Worm (Caenorhabditis elegans) whole organism, dauer: ENCODE results near the gene fbxa-96.

Experiments used
- unc-62 ChIP-seq: sonication (generic microtip); optimal IDR thresholded peaks from 2 replicates; lab custom pipeline; 2017; ENCODE audit warnings: missing biosample characterization, missing genetic modification reagents, missing genetic modification characterization

The fbxa-96 gene

ce11 chrX:15041340-15041739 lies 18.9 kb downstream of the fbxa-96 start:
- no peak for TF ChIP-seq unc-62 (GFP tag; lab: Kevin White, UChicago)

ce11 chrX:15040552-15041080 lies 19.6 kb downstream of the fbxa-96 start, which contains the start of gene C18B12.4:
TSS of gene C18B12.4 (minus strand) at chrX:15040602.
- TF ChIP-seq unc-62 (GFP tag; lab: Kevin White, UChicago), result no peak

DNA sequence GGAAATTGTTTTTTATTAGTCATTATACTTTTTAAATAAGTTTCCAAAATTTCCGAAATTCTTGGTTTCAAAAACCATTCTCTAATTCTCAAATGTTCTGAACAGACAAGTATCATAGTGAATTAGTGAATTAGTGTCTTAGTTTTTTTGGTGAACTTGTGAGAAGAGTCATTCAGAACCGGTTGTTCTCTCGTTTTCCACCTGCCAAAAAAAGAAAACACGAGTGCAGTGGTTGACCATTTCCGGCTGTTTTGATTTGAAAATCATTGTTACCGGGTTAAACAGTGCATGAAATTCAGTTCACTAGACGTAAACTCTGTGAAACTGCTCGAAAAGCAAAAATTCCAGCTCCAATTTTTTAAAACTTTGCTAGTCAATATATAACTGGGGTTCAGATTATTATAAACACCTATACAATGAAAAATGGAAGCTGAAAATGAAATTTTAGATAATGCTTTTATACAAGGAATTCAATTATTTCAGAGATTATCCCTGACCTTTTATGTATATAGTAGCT lies 20.4 kb downstream of the fbxa-96 start:
- TF ChIP-seq unc-62 (GFP tag; lab: Kevin White, UChicago), result no peak

ce11 chrX:15039029-15039695 lies 21.0 kb downstream of the fbxa-96 start:
- no peak for TF ChIP-seq unc-62 (GFP tag; lab: Kevin White, UChicago)

DNA sequence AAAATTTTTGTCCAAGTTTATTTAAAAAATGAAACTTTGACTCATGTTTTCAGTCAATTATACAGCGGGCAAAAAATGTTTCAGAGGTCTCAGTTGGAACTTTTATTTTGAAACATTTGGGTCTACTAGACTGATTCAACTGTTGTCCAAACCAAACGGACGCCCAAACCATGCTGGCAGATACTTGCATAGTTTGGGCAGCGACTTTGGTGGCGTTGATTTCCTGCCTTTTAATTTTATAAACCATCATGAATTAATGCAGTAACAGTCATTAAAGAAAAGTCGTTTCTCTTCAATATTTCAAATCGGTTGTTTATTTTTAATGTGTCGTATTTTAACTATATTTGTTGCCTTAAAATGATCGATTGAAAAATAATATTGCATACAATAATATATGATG lies 23.9 kb downstream of the fbxa-96 start:
- TF ChIP-seq unc-62 (GFP tag; lab: Kevin White, UChicago), result no peak

DNA sequence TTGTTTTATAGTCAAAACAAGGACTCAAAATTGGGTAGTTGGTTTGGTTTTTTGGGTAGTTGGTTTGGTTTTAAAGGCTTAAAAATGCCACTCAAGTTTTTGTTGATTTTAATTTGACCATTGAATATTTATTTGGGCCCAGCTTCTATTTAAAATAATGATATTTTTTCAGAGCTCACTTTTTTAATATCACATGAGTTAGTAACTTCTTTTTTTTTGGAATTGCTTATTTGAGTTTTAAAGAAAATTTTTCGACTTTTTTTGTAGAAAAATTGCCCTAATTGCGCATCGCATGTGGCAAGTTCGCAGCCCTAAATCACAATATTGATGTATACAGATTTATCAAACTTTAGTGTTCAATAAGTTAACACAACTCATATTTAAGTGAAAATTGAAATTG lies 24.5 kb downstream of the fbxa-96 start:
- no peak for TF ChIP-seq unc-62 (GFP tag; lab: Kevin White, UChicago)

DNA sequence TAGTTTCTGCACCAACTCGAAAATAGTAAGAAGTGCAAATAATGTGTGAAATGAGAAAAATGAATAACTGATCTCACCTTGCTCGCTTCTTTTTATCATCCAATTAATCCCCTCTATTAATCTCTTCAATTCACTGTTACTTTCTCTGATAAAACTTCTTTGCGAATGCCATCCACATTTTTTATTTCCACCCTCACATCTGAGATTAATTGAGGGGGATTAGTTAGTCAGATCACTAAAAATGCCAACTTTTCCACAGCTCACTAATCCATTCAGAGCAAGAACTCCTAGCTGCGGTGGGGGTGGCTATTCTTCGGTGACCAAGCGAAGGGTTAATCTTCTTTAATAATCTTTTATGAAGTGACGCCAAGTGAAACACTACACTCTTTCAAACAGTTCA lies 25.4 kb downstream of the fbxa-96 start, which contains the start of gene dsc-1:
Gene dsc-1, minus strand, starts transcription at position 46 of the 400 bp plus-strand sequence.
- no peak for TF ChIP-seq unc-62 (GFP tag; lab: Kevin White, UChicago)

DNA sequence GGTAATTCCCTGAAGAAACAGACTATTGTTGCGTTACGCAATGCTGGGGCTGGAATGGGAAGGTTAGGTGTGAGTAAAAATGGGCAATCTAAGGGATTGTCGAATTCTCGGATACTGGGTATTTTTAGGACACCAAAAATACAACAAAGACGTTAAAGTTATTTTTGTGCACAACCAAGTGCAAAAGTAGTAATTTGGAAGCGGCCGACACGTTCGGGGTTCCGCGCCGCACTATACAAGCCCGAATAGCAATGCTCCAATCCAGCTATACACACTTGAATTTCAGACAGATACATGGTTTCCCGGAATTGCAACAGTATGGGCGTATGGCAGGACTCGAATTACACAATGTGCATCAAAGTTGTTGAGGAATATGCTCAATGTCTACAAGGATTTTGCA lies 32.2 kb downstream of the fbxa-96 start:
- no peak for TF ChIP-seq unc-62 (GFP tag; lab: Kevin White, UChicago)

DNA sequence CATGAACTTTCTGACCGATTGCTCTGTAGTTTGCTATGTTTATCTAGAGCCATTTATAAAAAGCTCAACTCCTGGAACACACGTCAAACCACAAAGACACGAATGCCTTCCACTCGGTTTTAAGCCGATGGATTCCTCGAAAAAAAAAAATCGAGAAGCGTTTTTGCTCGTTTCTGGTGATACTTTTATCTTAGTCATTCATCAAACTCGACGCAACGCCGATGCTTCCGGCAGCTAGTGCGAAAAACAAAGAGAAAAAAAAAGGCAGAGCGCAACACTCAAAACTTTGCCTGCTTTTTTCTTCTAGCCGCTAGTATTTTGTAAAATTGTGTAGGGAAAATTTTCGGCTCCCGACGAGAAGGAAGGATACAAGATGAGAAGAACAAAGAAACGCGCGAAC lies 32.6 kb downstream of the fbxa-96 start:
- no peak for TF ChIP-seq unc-62 (GFP tag; lab: Kevin White, UChicago)

ce11 chrX:15026008-15026407 lies 34.2 kb downstream of the fbxa-96 start, which contains the start of gene seb-3:
TSS of gene seb-3 (plus strand) at chrX:15026308.
- TF ChIP-seq unc-62 (GFP tag; lab: Kevin White, UChicago), result no peak

DNA sequence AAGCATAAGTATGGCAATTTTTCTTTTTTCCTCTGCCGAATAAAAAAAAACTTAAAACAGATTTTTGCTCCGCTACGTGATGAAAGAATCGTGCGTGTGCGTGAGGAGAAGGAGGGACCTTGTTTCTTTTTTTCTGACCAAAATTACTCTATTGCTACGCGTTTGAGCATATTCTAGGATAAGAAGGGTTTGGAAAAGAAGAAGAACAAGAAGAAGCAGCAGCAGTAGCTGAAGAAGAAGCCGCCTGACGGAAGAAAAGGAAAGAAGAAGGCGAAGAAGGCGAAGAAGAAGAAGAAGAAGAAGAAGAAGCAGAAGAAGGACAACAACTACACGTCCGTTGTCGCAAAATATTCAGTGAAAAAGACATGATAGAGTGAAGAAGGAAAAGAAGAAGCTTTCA lies 44.1 kb downstream of the fbxa-96 start:
- TF ChIP-seq unc-62 (GFP tag; lab: Kevin White, UChicago), result no peak

ce11 chrX:15013941-15014453 lies 46.2 kb downstream of the fbxa-96 start:
- no peak for TF ChIP-seq unc-62 (GFP tag; lab: Kevin White, UChicago)

DNA sequence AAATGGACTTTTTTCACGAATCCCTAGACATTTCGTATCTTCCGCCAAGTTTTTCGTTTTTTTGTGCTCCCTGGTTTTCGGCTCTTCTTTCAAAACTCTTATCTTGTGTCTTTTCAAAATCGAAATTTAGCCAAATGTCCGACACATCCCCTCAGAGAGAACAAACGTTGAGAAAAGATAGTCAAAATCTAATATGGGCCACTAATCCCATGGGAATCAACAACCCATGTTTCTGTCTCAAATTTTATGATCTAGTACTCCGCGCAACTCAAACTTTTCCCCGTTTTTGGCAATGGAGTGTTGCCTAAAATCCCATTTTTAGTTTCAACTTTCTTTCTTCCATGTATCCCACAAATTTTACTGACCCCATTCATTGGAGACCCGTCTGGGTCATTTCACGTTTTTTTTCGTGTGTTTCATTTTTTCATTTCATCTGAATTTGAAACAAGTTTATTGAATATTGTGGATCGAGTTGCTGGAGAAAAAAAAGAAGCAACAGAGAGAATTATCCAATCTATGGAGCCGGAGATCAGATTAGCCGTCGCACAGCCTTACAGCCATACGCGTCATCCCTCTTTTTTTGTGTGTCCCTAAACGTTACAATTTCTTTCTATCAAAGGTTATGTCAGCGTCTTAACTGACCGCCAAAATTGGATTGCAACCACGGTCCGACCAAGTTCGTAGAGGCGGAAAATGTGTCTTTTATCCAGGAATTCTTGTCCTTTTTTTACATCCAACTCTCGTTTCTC lies 48.5 kb downstream of the fbxa-96 start:
- no peak for TF ChIP-seq unc-62 (GFP tag; lab: Kevin White, UChicago)

DNA sequence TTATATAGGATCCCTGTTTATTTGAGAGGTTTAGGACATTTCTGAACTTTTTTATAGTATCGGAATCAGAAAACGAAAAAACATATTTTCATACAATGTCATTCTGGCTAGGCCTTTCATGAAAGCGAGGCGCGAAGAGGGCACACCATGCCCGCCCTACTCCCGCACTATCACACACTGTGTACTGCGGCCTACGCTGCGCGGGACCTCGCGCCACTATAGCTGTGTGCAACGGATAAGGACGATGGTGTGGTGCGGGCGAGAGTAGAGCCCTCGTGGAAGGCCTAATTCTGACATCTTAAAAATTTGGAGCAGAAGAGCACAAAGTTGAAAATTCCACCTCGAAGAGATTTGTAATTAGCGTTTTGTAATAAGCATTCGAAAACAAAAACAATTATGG lies 49.3 kb downstream of the fbxa-96 start:
- TF ChIP-seq unc-62 (GFP tag; lab: Kevin White, UChicago), result no peak

- TF ChIP-seq unc-62 (GFP tag; lab: Kevin White, UChicago), result no peak
These were observed 51.5 kb downstream of the fbxa-96 start for ce11 chrX:15008697-15009096.
